Worm (Caenorhabditis elegans) whole organism, L4 larva: ENCODE results near the gene C38H2.2.

Experiments used
- php-3 ChIP-seq: fragments of 200-800 bp; sonication (Bioruptor generic); IDR thresholded peaks from 2 replicates; pipeline ENCODE4 v1.3.6; 2022; ENCODE audit warnings: missing genetic modification reagents, missing genetic modification characterization, missing compliant biosample characterization

C38H2.2 gene

ce11 chrIII:10432104-10432503 lies 50.5 kb downstream of the C38H2.2 start (continued):
- no peak for TF ChIP-seq php-3 (GFP tag; lab: Robert Waterston, UW)
- TF ChIP-seq, all 104 proteins: peak for 8
